Worm (Caenorhabditis elegans): ENCODE measurements around the gene T01D1.4.

- TF ChIP-seq lin-13 (GFP tag; optimal IDR thresholded peaks at IDR 0.05): no peak
- no peak for TF ChIP-seq ZK546.5 (tag; optimal IDR thresholded peaks at IDR 0.05)
- no peak for TF ChIP-seq mdl-1 (tag; optimal IDR thresholded peaks at IDR 0.05)
- no peak for TF ChIP-seq nhr-77 (tag; optimal IDR thresholded peaks at IDR 0.05)
- no peak for TF ChIP-seq fos-1 (tag; optimal IDR thresholded peaks at IDR 0.05)
- no peak for TF ChIP-seq ama-1 (optimal IDR thresholded peaks at IDR 0.05)
- no peak for TF ChIP-seq blmp-1 (tag; optimal IDR thresholded peaks at IDR 0.05; ENCODE audit: insufficient read depth)
- TF ChIP-seq egl-27 (tag; optimal IDR thresholded peaks at IDR 0.05): no peak
- TF ChIP-seq unc-55 (GFP tag; optimal IDR thresholded peaks at IDR 0.05): no peak
- TF ChIP-seq unc-62 (GFP tag; optimal IDR thresholded peaks at IDR 0.05): no peak
- TF ChIP-seq sma-9 (GFP tag; optimal IDR thresholded peaks at IDR 0.05): no peak
- no peak for TF ChIP-seq sma-9 (tag; optimal IDR thresholded peaks at IDR 0.05)
- no peak for TF ChIP-seq R02D3.7 (tag; optimal IDR thresholded peaks at IDR 0.05)
Measured at ce11 chrII:163229-163628, 15.7 kb downstream of the T01D1.4 start.

All from whole organism, L2 larva.